Worm (Caenorhabditis elegans): ENCODE measurements around the gene C43G2.3.
A peak's percentile ranks its signal among the peaks of the same experiment; 100 is the strongest.

DNA sequence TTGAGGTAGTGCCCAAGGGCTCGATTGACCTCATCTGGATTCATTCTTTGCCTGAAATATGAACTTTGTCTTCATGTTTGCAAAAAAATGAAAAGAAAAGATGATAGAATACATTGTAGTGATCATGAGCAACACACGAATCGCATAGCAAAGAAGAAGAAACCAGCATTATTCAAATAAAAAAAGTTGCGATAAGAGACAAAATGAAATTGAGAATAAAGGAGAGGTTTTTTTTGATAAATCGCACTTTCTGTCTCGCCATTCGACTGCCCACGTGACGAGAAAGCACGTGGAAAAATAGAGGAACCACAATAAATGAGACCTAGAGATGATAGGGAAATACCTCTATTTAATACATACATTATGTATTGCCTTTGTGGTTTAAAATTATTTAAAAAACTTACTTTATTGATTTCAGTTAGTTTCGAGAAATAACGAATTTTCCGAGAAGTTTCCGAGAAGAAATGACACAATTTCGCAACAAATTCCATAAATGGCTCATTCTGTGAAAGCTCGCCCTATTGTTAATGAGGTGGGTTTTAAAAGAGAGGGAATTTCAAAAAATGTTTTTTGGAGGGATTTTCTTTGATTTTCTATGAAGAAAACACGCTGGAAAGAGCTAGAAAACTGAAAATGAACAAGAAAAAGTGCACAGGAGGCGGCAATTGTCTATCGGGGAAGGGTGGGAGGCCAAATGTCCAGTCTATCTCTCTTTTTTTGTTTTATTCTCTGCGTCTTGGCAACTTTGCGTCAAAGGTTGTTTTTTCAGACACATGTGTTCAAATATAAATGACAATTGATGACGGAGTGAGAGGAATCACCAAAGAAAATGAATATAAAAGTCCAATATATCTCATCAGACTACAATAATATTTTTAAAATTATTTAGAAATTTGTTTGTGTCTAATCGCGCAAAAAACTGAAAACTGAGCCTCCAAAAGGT is 22.4 kb upstream of the C43G2.3 start, which contains the start of gene paqr-1:
- TF ChIP-seq ceh-9 (tag; optimal IDR thresholded peaks at IDR 0.05): no peak
- TF ChIP-seq nhr-77 (tag; optimal IDR thresholded peaks at IDR 0.05): no peak
- no peak for TF ChIP-seq zag-1 (tag; optimal IDR thresholded peaks at IDR 0.05)
- TF ChIP-seq pha-4 (tag; optimal IDR thresholded peaks at IDR 0.05): peak; percentile 6

Measured in whole organism, L3 larva.